Fruit fly (Drosophila melanogaster) whole organism, embryonic: ENCODE data around the gene Gr39a.

Source experiments
- Aef1 ChIP-seq: fragments of 200-800 bp; sonication (Bioruptor generic); IDR thresholded peaks from 3 replicates; pipeline ENCODE4 v1.3.6; 2022; ENCODE audit warnings: missing biosample characterization, missing genetic modification characterization
- Bgb ChIP-seq: fragments of 200-800 bp; sonication (Bioruptor generic); IDR thresholded peaks from 2 replicates; pipeline ENCODE4 v1.3.6; 2022; ENCODE audit warnings: missing biosample characterization, missing genetic modification characterization; ENCODE audit not compliant: partially characterized antibody
- C15 ChIP-seq: fragments of 200-800 bp; sonication (Bioruptor generic); IDR thresholded peaks from 3 replicates; pipeline ENCODE4 v1.3.6; 2022; ENCODE audit warnings: missing biosample characterization, missing genetic modification characterization
- CG10274 ChIP-seq: fragments of 200-800 bp; sonication (Bioruptor generic); optimal IDR thresholded peaks from 3 replicates; lab custom pipeline; 2017; ENCODE audit warnings: missing biosample characterization, mild to moderate bottlenecking, missing genetic modification characterization
- CG10979 ChIP-seq: fragments of 200-800 bp; sonication (Bioruptor generic); optimal IDR thresholded peaks from 2 replicates; lab custom pipeline; 2018; ENCODE audit warnings: missing biosample characterization, mild to moderate bottlenecking, missing genetic modification characterization, moderate library complexity
- CG12769 ChIP-seq: fragments of 200-800 bp; sonication (Bioruptor generic); optimal IDR thresholded peaks from 2 replicates; lab custom pipeline; 2019; ENCODE audit warnings: missing biosample characterization, mild to moderate bottlenecking, missing genetic modification characterization, moderate library complexity
- CG15269 ChIP-seq: fragments of 200-800 bp; sonication (Bioruptor generic); optimal IDR thresholded peaks from 2 replicates; lab custom pipeline; 2018; ENCODE audit warnings: missing biosample characterization, mild to moderate bottlenecking, missing genetic modification characterization, moderate library complexity
- CG1792 ChIP-seq: fragments of 200-800 bp; sonication (Bioruptor generic); optimal IDR thresholded peaks from 2 replicates; lab custom pipeline; 2016; ENCODE audit warnings: missing biosample characterization, missing genetic modification characterization
- CG18764 ChIP-seq: fragments of 200-800 bp; sonication (Bioruptor generic); optimal IDR thresholded peaks from 3 replicates; lab custom pipeline; 2016; ENCODE audit warnings: missing biosample characterization, missing genetic modification characterization
- CG30020 ChIP-seq: fragments of 200-800 bp; optimal IDR thresholded peaks from 2 replicates; lab custom pipeline; 2019; ENCODE audit warnings: missing biosample characterization, mild to moderate bottlenecking, missing genetic modification characterization, moderate library complexity
- CG4424 ChIP-seq: fragments of 200-800 bp; sonication (Bioruptor generic); optimal IDR thresholded peaks from 3 replicates; lab custom pipeline; 2016; ENCODE audit warnings: missing biosample characterization, missing genetic modification characterization
- CG4820 ChIP-seq: fragments of 200-800 bp; sonication (Bioruptor generic); optimal IDR thresholded peaks from 3 replicates; lab custom pipeline; 2016; ENCODE audit warnings: missing biosample characterization, missing genetic modification characterization
- CG5180 ChIP-seq: fragments of 200-800 bp; sonication (Bioruptor generic); optimal IDR thresholded peaks from 3 replicates; lab custom pipeline; 2017; ENCODE audit warnings: missing biosample characterization, missing genetic modification characterization, mild to moderate bottlenecking, moderate library complexity, missing genetic modification reagents
- CG6272 ChIP-seq: fragments of 200-800 bp; sonication (Bioruptor generic); IDR thresholded peaks from 2 replicates; pipeline ENCODE4 v1.3.6; 2022; ENCODE audit warnings: missing biosample characterization, missing genetic modification characterization
- CG7271 ChIP-seq: fragments of 200-800 bp; sonication (Bioruptor generic); optimal IDR thresholded peaks from 2 replicates; lab custom pipeline; 2018; ENCODE audit warnings: missing biosample characterization, mild to moderate bottlenecking, missing genetic modification characterization, moderate library complexity
- CG7987 ChIP-seq: fragments of 200-800 bp; sonication (Bioruptor generic); optimal IDR thresholded peaks from 2 replicates; lab custom pipeline; 2018; ENCODE audit warnings: missing biosample characterization, mild to moderate bottlenecking, missing genetic modification characterization, moderate library complexity
- CG8290 ChIP-seq, 3 experiments: fragments of 200-800 bp; sonication (Bioruptor generic); optimal IDR thresholded peaks; 2 replicates each; lab custom pipeline; 2016 to 2019; ENCODE audit warnings: missing biosample characterization in 3 of 3, missing genetic modification characterization in 3 of 3, mild to moderate bottlenecking in 2 of 3, moderate library complexity in 1 of 3
- CG8359 ChIP-seq: fragments of 200-800 bp; sonication (Bioruptor generic); optimal IDR thresholded peaks from 2 replicates; lab custom pipeline; 2017; ENCODE audit warnings: missing biosample characterization, mild to moderate bottlenecking, missing genetic modification characterization, borderline replicate concordance
- CG9437 ChIP-seq: fragments of 200-800 bp; sonication (Bioruptor generic); optimal IDR thresholded peaks from 2 replicates; lab custom pipeline; 2018; ENCODE audit warnings: missing biosample characterization, mild to moderate bottlenecking, missing genetic modification characterization
- CTCF ChIP-seq: fragments of 200-800 bp; sonication (Bioruptor generic); optimal IDR thresholded peaks from 2 replicates; lab custom pipeline; 2017; ENCODE audit warnings: missing biosample characterization, mild to moderate bottlenecking, missing genetic modification characterization, moderate library complexity
- E2f1 ChIP-seq: fragments of 200-800 bp; sonication (Bioruptor generic); IDR thresholded peaks from 2 replicates; pipeline ENCODE4 v1.3.6; 2022; ENCODE audit warnings: missing biosample characterization, missing genetic modification characterization
- Fer2 ChIP-seq: fragments of 200-800 bp; sonication (Bioruptor generic); optimal IDR thresholded peaks from 2 replicates; lab custom pipeline; 2018; ENCODE audit warnings: missing biosample characterization, mild to moderate bottlenecking, missing genetic modification characterization, moderate library complexity
- Gsc ChIP-seq: fragments of 200-800 bp; sonication (Bioruptor generic); IDR thresholded peaks from 2 replicates; pipeline ENCODE4 v1.3.6; 2022; ENCODE audit warnings: missing biosample characterization, missing genetic modification characterization
- HLH3B ChIP-seq: fragments of 200-800 bp; sonication (Bioruptor generic); IDR thresholded peaks from 2 replicates; pipeline ENCODE4 v1.3.6; 2022; ENCODE audit warnings: missing biosample characterization, missing genetic modification characterization
- HLH54F ChIP-seq: fragments of 200-800 bp; sonication (Bioruptor generic); optimal IDR thresholded peaks from 3 replicates; lab custom pipeline; 2016; ENCODE audit warnings: missing biosample characterization, missing genetic modification characterization
- Hr3 ChIP-seq: fragments of 200-800 bp; sonication (Bioruptor generic); optimal IDR thresholded peaks from 3 replicates; lab custom pipeline; 2016; ENCODE audit warnings: missing biosample characterization, missing genetic modification characterization
- NFAT ChIP-seq: fragments of 200-800 bp; sonication (Bioruptor generic); IDR thresholded peaks from 2 replicates; pipeline ENCODE4 v1.3.6; 2022; ENCODE audit warnings: missing biosample characterization, missing genetic modification characterization
- Optix ChIP-seq: fragments of 200-800 bp; sonication (Bioruptor generic); IDR thresholded peaks from 3 replicates; pipeline ENCODE4 v1.3.6; 2022; ENCODE audit warnings: missing biosample characterization, missing genetic modification characterization
- ash1 ChIP-seq: fragments of 200-800 bp; sonication (Bioruptor generic); optimal IDR thresholded peaks from 2 replicates; lab custom pipeline; 2018; ENCODE audit warnings: missing biosample characterization, mild to moderate bottlenecking, missing genetic modification characterization
- ato ChIP-seq: fragments of 200-800 bp; sonication (Bioruptor generic); IDR thresholded peaks from 2 replicates; pipeline ENCODE4 v1.3.6; 2022; ENCODE audit warnings: missing biosample characterization, missing genetic modification characterization; ENCODE audit not compliant: partially characterized antibody
- crp ChIP-seq, 2 experiments: fragments of 200-800 bp; sonication (Bioruptor generic); optimal IDR thresholded peaks; 2 replicates in 1 of 2; 3 replicates in 1 of 2; lab custom pipeline; 2017; ENCODE audit warnings: missing biosample characterization in 2 of 2, missing genetic modification characterization in 2 of 2, mild to moderate bottlenecking in 1 of 2, moderate library complexity in 1 of 2
- dan ChIP-seq: fragments of 200-800 bp; sonication (Bioruptor generic); IDR thresholded peaks from 2 replicates; pipeline ENCODE4 v1.3.6; 2022; ENCODE audit warnings: missing biosample characterization, missing genetic modification characterization
- dati ChIP-seq: fragments of 200-800 bp; sonication (Bioruptor generic); IDR thresholded peaks from 2 replicates; pipeline ENCODE4 v1.3.6; 2022; ENCODE audit warnings: missing biosample characterization, missing genetic modification characterization
- dm ChIP-seq: fragments of 200-800 bp; sonication (Bioruptor generic); optimal IDR thresholded peaks from 3 replicates; lab custom pipeline; 2016; ENCODE audit warnings: missing biosample characterization, missing genetic modification characterization
- en ChIP-seq: fragments of 200-800 bp; sonication (Bioruptor generic); optimal IDR thresholded peaks from 2 replicates; lab custom pipeline; 2016; ENCODE audit warnings: missing biosample characterization, missing genetic modification characterization
- fd64A ChIP-seq: fragments of 200-800 bp; sonication (Bioruptor generic); optimal IDR thresholded peaks from 3 replicates; lab custom pipeline; 2018; ENCODE audit warnings: missing biosample characterization, mild to moderate bottlenecking, missing genetic modification characterization
- fd96Cb ChIP-seq: fragments of 200-800 bp; sonication (Bioruptor generic); optimal IDR thresholded peaks from 2 replicates; lab custom pipeline; 2018; ENCODE audit warnings: missing biosample characterization, mild to moderate bottlenecking, missing genetic modification characterization, moderate library complexity
- fru ChIP-seq: fragments of >200 bp; optimal IDR thresholded peaks from 2 replicates; lab custom pipeline; 2017
- ftz-f1 ChIP-seq: fragments of 200-800 bp; sonication (Bioruptor generic); optimal IDR thresholded peaks from 2 replicates; lab custom pipeline; 2016; ENCODE audit warnings: missing biosample characterization, missing genetic modification characterization
- gce ChIP-seq: fragments of 200-800 bp; sonication (Bioruptor generic); IDR thresholded peaks from 3 replicates; pipeline ENCODE4 v1.3.6; 2022; ENCODE audit warnings: missing biosample characterization, missing genetic modification characterization
- gsb ChIP-seq: fragments of 200-800 bp; sonication (Bioruptor generic); IDR thresholded peaks from 2 replicates; pipeline ENCODE4 v1.3.6; 2022; ENCODE audit warnings: missing biosample characterization, missing genetic modification characterization
- ken ChIP-seq: fragments of 200-800 bp; sonication (Bioruptor generic); IDR thresholded peaks from 3 replicates; pipeline ENCODE4 v1.3.6; 2022; ENCODE audit warnings: missing biosample characterization, missing genetic modification characterization
- prd ChIP-seq, 3 experiments: fragments of >200 bp in 2 of 3; fragments of 200-800 bp in 1 of 3; sonication (Bioruptor generic) in 1 of 3; optimal IDR thresholded peaks in 2 of 3; IDR thresholded peaks in 1 of 3; 2 replicates in 2 of 3; 3 replicates in 1 of 3; pipeline versions ENCODE4 v1.3.6 to Lab custom; 2017 to 2022; ENCODE audit warnings: missing biosample characterization in 1 of 3, missing genetic modification characterization in 1 of 3
- pros ChIP-seq: fragments of 200-800 bp; sonication (Bioruptor generic); optimal IDR thresholded peaks from 3 replicates; lab custom pipeline; 2019; ENCODE audit warnings: missing biosample characterization, mild to moderate bottlenecking, missing genetic modification characterization, moderate library complexity
- pzg ChIP-seq: fragments of 200-800 bp; sonication (Bioruptor generic); optimal IDR thresholded peaks from 3 replicates; lab custom pipeline; 2018; ENCODE audit warnings: missing biosample characterization, mild to moderate bottlenecking, missing genetic modification characterization, moderate library complexity
- run ChIP-seq: fragments of 200-800 bp; sonication (Bioruptor generic); optimal IDR thresholded peaks from 3 replicates; lab custom pipeline; 2018; ENCODE audit warnings: missing biosample characterization, mild to moderate bottlenecking, missing genetic modification characterization
- salm ChIP-seq: fragments of 200-800 bp; sonication (Bioruptor generic); optimal IDR thresholded peaks from 2 replicates; lab custom pipeline; 2018; ENCODE audit warnings: missing biosample characterization, mild to moderate bottlenecking, missing genetic modification characterization
- schlank ChIP-seq: fragments of 200-800 bp; sonication (Bioruptor generic); optimal IDR thresholded peaks from 2 replicates; lab custom pipeline; 2018; ENCODE audit warnings: missing biosample characterization, mild to moderate bottlenecking, missing genetic modification characterization
- usp ChIP-seq: fragments of >200 bp; optimal IDR thresholded peaks from 2 replicates; lab custom pipeline; 2017; ENCODE audit warnings: missing biosample characterization, missing genetic modification characterization
- yki ChIP-seq: fragments of >200 bp; optimal IDR thresholded peaks from 3 replicates; lab custom pipeline; 2018

Gr39a gene

DNA sequence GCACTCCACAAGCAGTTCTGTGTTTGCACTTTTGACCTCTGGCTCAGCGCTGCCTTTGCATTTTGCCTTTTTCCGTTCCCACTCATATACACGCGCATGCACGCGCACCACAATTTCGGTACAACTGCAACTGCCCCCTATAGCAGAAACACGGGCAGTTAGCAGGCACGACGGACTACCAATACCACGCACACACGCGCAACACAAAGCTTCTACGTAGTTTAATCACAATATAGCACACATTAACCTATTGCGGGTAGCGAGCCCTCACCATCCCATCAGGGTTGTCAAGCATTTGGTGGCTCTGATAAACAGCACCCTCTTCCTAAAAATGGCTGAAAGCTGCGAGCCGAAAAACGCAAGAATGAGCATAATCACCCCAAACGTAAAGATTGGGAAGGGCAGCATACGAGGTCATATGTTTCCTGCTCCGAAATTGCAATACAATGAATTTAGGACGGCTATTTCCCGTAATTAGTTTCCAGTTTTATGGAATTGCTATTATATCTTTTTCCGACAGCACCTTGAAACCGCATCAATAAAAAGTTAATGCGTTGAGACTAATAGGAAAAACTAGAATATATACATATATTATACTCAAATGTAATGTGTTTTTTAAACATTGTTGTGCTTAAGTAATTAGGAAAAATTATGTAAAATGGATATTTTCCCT is 19.4 kb downstream of the Gr39a start, which contains the start of gene Mondo (continued):
- TF ChIP-seq CG15269 (tag; lab: Kevin White, UChicago) = peak; percentile 44
- TF ChIP-seq CG5180 (GFP tag; lab: Kevin White, UChicago) = no peak
- TF ChIP-seq crp (GFP tag; optimal IDR thresholded peaks at IDR 0.05; lab: Kevin White, UChicago) = peak in 1 of 2 experiments; percentile 58
- TF ChIP-seq CG6272 = no peak
- peak; percentile 0 for TF ChIP-seq ash1 (GFP tag; lab: Kevin White, UChicago)
- peak; percentile 30; the same call in 1 of the 2 replicates for TF ChIP-seq Bgb (GFP tag; lab: Robert Waterston, UW)
- no peak; the same call in 1 of the 2 replicates for TF ChIP-seq ato
- TF ChIP-seq yki = no peak
- TF ChIP-seq E2f1 (GFP tag; lab: Robert Waterston, UW) = no peak; the same call in 1 of the 2 replicates
- TF ChIP-seq ken (GFP tag; lab: Robert Waterston, UW) = no peak
- no peak; the same call in 2 of the 3 replicates for TF ChIP-seq gce
- TF ChIP-seq CG12769 (tag; lab: Kevin White, UChicago) = peak; percentile 61
- TF ChIP-seq CG9437 (GFP tag; lab: Kevin White, UChicago) = peak; percentile 35
- peak; percentile 29 for TF ChIP-seq HLH54F (GFP tag; lab: Kevin White, UChicago)
- TF ChIP-seq CG7271 (tag; lab: Kevin White, UChicago) = no peak
- TF ChIP-seq pros = no peak
- TF ChIP-seq en (GFP tag; lab: Kevin White, UChicago) = no peak
- TF ChIP-seq dan (GFP tag; lab: Robert Waterston, UW) = no peak
- no peak for TF ChIP-seq C15 (GFP tag; lab: Robert Waterston, UW)
- TF ChIP-seq prd (optimal IDR thresholded peaks at IDR 0.05; lab: Kevin White, UChicago) = no peak
- TF ChIP-seq prd (GFP tag; IDR thresholded peaks at IDR 0.05; lab: Robert Waterston, UW) = peak; percentile 75
- TF ChIP-seq CG8290 (GFP tag; optimal IDR thresholded peaks at IDR 0.05; lab: Kevin White, UChicago) = no peak
- TF ChIP-seq CG8290 (tag; optimal IDR thresholded peaks at IDR 0.05; lab: Kevin White, UChicago) = peak in 1 of 2 experiments; percentile 82
- TF ChIP-seq dm (GFP tag; lab: Kevin White, UChicago) = peak; percentile 7
- no peak for TF ChIP-seq CG1792 (GFP tag; lab: Kevin White, UChicago)
- TF ChIP-seq CG18764 (GFP tag; lab: Kevin White, UChicago) = no peak
- no peak for TF ChIP-seq dati (GFP tag; lab: Robert Waterston, UW)
- peak; percentile 89 for TF ChIP-seq CG30020 (tag; lab: Kevin White, UChicago)
- no peak for TF ChIP-seq fd64A (GFP tag; lab: Kevin White, UChicago)
- peak; percentile 4 for TF ChIP-seq run (tag; lab: Kevin White, UChicago)
- TF ChIP-seq CG10274 (GFP tag; lab: Kevin White, UChicago) = no peak
- TF ChIP-seq CTCF = no peak
- TF ChIP-seq CG4424 (GFP tag; lab: Kevin White, UChicago) = no peak
- no peak for TF ChIP-seq CG8359 (GFP tag; lab: Kevin White, UChicago)
- TF ChIP-seq HLH3B = 0 out of 2 replicates have a peak, but pooled peaks have one; percentile 35
- no peak for TF ChIP-seq Gsc (GFP tag; lab: Robert Waterston, UW)
- peak; percentile 80 for TF ChIP-seq pzg (GFP tag; lab: Kevin White, UChicago)
- no peak for TF ChIP-seq CG4820
- peak; percentile 26; the same call in 1 of the 3 replicates for TF ChIP-seq Aef1 (GFP tag; lab: Robert Waterston, UW)
- no peak for TF ChIP-seq gsb
- TF ChIP-seq CG7987 = no peak
- peak; percentile 59 for TF ChIP-seq Hr3
- no peak; the same call in 1 of the 2 replicates for TF ChIP-seq NFAT (GFP tag; lab: Robert Waterston, UW)
- TF ChIP-seq ftz-f1 (GFP tag; lab: Kevin White, UChicago) = peak; percentile 96
- TF ChIP-seq CG10979 (tag; lab: Kevin White, UChicago) = peak; percentile 6
- no peak for TF ChIP-seq salm
- peak; percentile 36 for TF ChIP-seq fd96Cb (tag; lab: Kevin White, UChicago)
- no peak for TF ChIP-seq fru
- no peak for TF ChIP-seq Fer2 (tag; lab: Kevin White, UChicago)
- TF ChIP-seq usp = no peak
- no peak for TF ChIP-seq Optix (GFP tag; lab: Robert Waterston, UW)
- no peak for TF ChIP-seq schlank
